Fruit fly (Drosophila melanogaster) Kc167 (cell line): Measurements from ENCODE around the gene CG32572.

Experiments used
- Myc ChIP-seq: fragments of >200 bp; optimal IDR thresholded peaks from 2 replicates; lab custom pipeline; 2017; ENCODE audit warnings: missing external identifiers
- Sin3A ChIP-seq: fragments of >200 bp; optimal IDR thresholded peaks from 2 replicates; lab custom pipeline; 2018; ENCODE audit warnings: missing external identifiers
- h ChIP-seq: fragments of >200 bp; optimal IDR thresholded peaks from 3 replicates; lab custom pipeline; 2018; ENCODE audit warnings: missing external identifiers
- insv ChIP-seq: fragments of >200 bp; optimal IDR thresholded peaks from 3 replicates; lab custom pipeline; 2018; ENCODE audit warnings: missing external identifiers
- psq ChIP-seq: fragments of >200 bp; optimal IDR thresholded peaks from 2 replicates; lab custom pipeline; 2017; ENCODE audit warnings: missing external identifiers
- ttk ChIP-seq: sonication (Bioruptor generic); optimal IDR thresholded peaks from 2 replicates; lab custom pipeline; 2017; ENCODE audit warnings: missing external identifiers

Gene CG32572

DNA sequence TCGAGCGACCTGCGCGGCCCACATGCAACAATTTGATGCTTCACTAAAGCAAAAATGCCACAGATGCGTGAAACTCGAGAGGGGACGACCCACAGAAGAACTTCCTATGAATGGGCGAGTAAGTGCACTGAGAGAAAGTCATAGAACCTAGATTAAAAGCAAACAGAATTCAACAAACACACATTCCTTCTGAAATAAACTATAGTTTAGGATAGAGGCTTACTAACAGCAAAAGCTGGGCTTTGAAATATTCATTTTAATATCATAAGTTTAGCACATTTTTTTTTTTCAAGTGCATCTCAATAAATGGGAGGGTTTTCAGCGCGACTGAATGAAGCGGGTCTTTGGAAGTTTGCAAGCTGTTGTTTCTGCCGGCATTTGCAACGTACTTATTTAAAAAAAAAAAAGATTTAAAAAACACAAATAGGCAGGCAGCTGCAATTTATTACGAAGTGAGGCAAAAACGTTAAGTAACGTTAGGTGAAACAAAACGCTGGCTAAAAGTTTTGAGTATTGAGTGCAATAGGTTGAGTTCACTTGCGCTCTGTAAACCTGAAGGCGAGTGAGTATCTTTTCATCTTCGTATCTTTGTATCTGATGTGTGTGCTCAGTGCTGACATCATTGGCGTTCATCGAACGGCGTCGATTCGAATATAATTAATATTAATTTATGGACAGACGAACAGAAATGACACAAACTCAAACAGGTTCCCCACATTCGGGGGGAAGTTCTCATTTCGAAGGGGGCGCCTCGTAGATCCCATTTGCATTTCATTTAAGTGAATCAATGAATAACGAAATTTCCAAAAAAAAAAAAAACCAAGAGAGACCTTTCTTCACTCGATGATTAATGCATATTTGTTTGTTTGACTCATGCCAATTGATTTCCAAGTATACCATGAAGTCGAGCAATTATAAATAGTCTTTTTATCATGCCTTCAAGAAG lies 52.2 kb downstream of the CG32572 start:
- TF ChIP-seq ttk (lab: Kevin White, UChicago) (no peak), psq (lab: Kevin White, UChicago) (no peak)

DNA sequence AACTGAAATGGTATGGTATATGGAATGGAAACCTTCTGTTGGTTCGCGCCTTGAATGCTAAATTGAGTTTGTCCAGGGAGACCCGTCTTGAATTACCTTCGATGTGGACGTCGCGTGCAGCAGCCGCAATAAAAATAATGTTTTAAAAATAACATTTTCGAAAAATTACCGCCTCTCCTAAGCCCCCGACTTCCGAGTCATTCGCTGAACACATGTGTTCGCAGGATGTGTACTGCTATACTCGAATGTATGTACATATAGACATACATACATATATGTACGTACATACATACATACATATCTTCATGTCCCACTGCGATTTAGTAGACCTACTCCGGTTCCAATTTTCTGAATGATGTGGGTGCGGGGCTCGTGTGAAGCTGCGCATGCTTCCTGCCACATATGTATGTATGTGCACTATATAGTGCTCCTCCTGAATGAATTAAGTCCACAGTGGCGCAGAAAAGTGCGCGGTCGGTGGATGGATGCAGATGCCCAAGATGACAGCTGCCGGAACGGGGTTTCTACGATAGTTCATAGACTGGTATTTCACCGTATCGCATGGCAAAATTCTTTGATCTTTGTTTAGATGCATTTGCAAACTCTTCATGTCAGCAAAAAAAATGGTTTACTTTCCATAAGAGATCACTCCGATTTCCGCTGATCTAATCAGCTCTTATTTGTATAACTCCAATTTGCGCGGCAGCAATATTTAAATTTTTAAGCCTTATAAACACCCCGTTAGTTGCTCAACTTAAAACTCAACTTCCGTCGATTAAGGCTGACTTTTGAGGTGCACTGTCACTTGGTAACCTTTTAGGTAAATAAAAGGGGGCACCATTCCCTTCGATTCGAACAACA lies 53.4 kb downstream of the CG32572 start:
- no peak for TF ChIP-seq Sin3A
- no peak for TF ChIP-seq Myc (lab: Kevin White, UChicago)
- TF ChIP-seq ttk (lab: Kevin White, UChicago) = no peak
- no peak for TF ChIP-seq insv (lab: Kevin White, UChicago)
- TF ChIP-seq psq (lab: Kevin White, UChicago) = no peak
- TF ChIP-seq h (lab: Kevin White, UChicago) = no peak

DNA sequence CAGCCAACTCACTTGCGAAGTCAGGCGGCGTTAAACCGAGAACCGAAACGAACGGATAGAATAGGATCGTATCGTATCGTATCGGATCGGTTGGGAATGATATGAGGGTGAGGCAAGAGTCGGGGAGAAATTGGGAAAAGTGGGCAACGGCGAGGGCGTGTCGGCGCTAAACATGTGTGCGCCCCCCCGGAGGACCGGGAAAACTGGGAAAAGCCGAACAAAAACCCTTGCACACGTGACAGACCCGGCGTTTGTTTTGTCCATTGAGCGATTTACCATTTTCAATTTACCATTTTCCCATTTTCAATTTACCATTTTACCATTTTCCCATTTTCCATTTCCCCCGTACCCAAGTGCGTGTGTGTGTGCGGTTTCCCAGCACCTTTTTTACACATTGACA lies 54.1 kb downstream of the CG32572 start:
- TF ChIP-seq psq (lab: Kevin White, UChicago) = no peak
- no peak for TF ChIP-seq ttk (lab: Kevin White, UChicago)
- TF ChIP-seq insv (lab: Kevin White, UChicago) = no peak
- no peak for TF ChIP-seq Myc (lab: Kevin White, UChicago)
- no peak for TF ChIP-seq h (lab: Kevin White, UChicago)
- TF ChIP-seq Sin3A = no peak
